Fruit fly (Drosophila melanogaster) whole organism, embryonic: ENCODE results near the gene CG13108.

ENCODE experiments used
- B-H1 ChIP-seq: fragments of 200-800 bp; sonication (Bioruptor generic); IDR thresholded peaks from 3 replicates; pipeline ENCODE4 v1.3.6; 2022; ENCODE audit warnings: missing biosample characterization, missing genetic modification characterization
- C15 ChIP-seq: fragments of 200-800 bp; sonication (Bioruptor generic); IDR thresholded peaks from 3 replicates; pipeline ENCODE4 v1.3.6; 2022; ENCODE audit warnings: missing biosample characterization, missing genetic modification characterization
- CG10267 ChIP-seq: fragments of 200-800 bp; sonication (Bioruptor generic); optimal IDR thresholded peaks from 2 replicates; lab custom pipeline; 2018; ENCODE audit warnings: missing biosample characterization, mild to moderate bottlenecking, missing genetic modification characterization, moderate library complexity
- CG10654 ChIP-seq: fragments of 200-800 bp; sonication (Bioruptor generic); optimal IDR thresholded peaks from 2 replicates; lab custom pipeline; 2016; ENCODE audit warnings: missing biosample characterization, missing genetic modification characterization
- CG11504 ChIP-seq: fragments of 200-800 bp; sonication (Bioruptor generic); optimal IDR thresholded peaks from 3 replicates; lab custom pipeline; 2019; ENCODE audit warnings: missing biosample characterization, mild to moderate bottlenecking, missing genetic modification characterization, moderate library complexity
- CG12219 ChIP-seq: fragments of 200-800 bp; sonication (Bioruptor generic); optimal IDR thresholded peaks from 3 replicates; lab custom pipeline; 2018; ENCODE audit warnings: missing biosample characterization, mild to moderate bottlenecking, missing genetic modification characterization
- CG12391 ChIP-seq: fragments of 200-800 bp; sonication (Bioruptor generic); optimal IDR thresholded peaks from 3 replicates; lab custom pipeline; 2018; ENCODE audit warnings: missing biosample characterization, mild to moderate bottlenecking, missing genetic modification characterization, moderate library complexity
- CG12942 ChIP-seq: fragments of 200-800 bp; sonication (Bioruptor generic); optimal IDR thresholded peaks from 3 replicates; lab custom pipeline; 2016; ENCODE audit warnings: missing biosample characterization, missing genetic modification characterization
- CG13287 ChIP-seq: fragments of 200-800 bp; sonication (Bioruptor generic); IDR thresholded peaks from 2 replicates; pipeline ENCODE4 v1.3.6; 2022; ENCODE audit warnings: missing biosample characterization, missing genetic modification characterization; ENCODE audit not compliant: partially characterized antibody
- CG14667 ChIP-seq: fragments of 200-800 bp; sonication (Bioruptor generic); IDR thresholded peaks from 2 replicates; pipeline ENCODE4 v1.3.6; 2022; ENCODE audit warnings: missing biosample characterization, missing genetic modification characterization
- CG14710 ChIP-seq: fragments of 200-800 bp; sonication (Bioruptor generic); optimal IDR thresholded peaks from 3 replicates; lab custom pipeline; 2019; ENCODE audit warnings: missing biosample characterization, mild to moderate bottlenecking, missing genetic modification characterization, moderate library complexity
- CG15011 ChIP-seq: fragments of 200-800 bp; sonication (Bioruptor generic); optimal IDR thresholded peaks from 3 replicates; lab custom pipeline; 2018; ENCODE audit warnings: missing biosample characterization, mild to moderate bottlenecking, missing genetic modification characterization
- CG16863 ChIP-seq: fragments of 200-800 bp; sonication (Bioruptor generic); optimal IDR thresholded peaks from 3 replicates; lab custom pipeline; 2016; ENCODE audit warnings: missing biosample characterization, missing genetic modification characterization
- CG17186 ChIP-seq: fragments of 200-800 bp; sonication (Bioruptor generic); optimal IDR thresholded peaks from 3 replicates; lab custom pipeline; 2017; ENCODE audit warnings: missing biosample characterization, missing genetic modification reagents, missing genetic modification characterization
- CG17612 ChIP-seq: fragments of 200-800 bp; sonication (Bioruptor generic); IDR thresholded peaks from 2 replicates; pipeline ENCODE4 v1.3.6; 2022; ENCODE audit warnings: missing biosample characterization, missing genetic modification characterization
- CG17802 ChIP-seq: fragments of 200-800 bp; sonication (Bioruptor generic); optimal IDR thresholded peaks from 2 replicates; lab custom pipeline; 2018; ENCODE audit warnings: missing biosample characterization, mild to moderate bottlenecking, missing genetic modification characterization, moderate library complexity
- CG18262 ChIP-seq: fragments of 200-800 bp; optimal IDR thresholded peaks from 3 replicates; lab custom pipeline; 2019; ENCODE audit warnings: missing biosample characterization, mild to moderate bottlenecking, missing genetic modification characterization, moderate library complexity
- CG2116 ChIP-seq: fragments of 200-800 bp; sonication (Bioruptor generic); optimal IDR thresholded peaks from 3 replicates; lab custom pipeline; 2018; ENCODE audit warnings: missing biosample characterization, mild to moderate bottlenecking, missing genetic modification characterization
- CG2889 ChIP-seq: fragments of 200-800 bp; sonication (Bioruptor generic); IDR thresholded peaks from 3 replicates; pipeline ENCODE4 v1.3.6; 2022; ENCODE audit warnings: missing biosample characterization, missing genetic modification characterization
- CG32772 ChIP-seq: fragments of 200-800 bp; sonication (Bioruptor generic); IDR thresholded peaks from 2 replicates; pipeline ENCODE4 v1.3.6; 2022; ENCODE audit warnings: missing biosample characterization, missing genetic modification characterization
- CG34224 ChIP-seq: fragments of 200-800 bp; sonication (Bioruptor generic); IDR thresholded peaks from 3 replicates; pipeline ENCODE4 v1.3.6; 2022; ENCODE audit warnings: missing biosample characterization, missing genetic modification characterization; ENCODE audit not compliant: partially characterized antibody
- CG4707 ChIP-seq: fragments of 200-800 bp; sonication (Bioruptor generic); optimal IDR thresholded peaks from 2 replicates; lab custom pipeline; 2018; ENCODE audit warnings: missing biosample characterization, mild to moderate bottlenecking, missing genetic modification characterization, moderate library complexity
- CG4820 ChIP-seq: fragments of 200-800 bp; sonication (Bioruptor generic); optimal IDR thresholded peaks from 3 replicates; lab custom pipeline; 2016; ENCODE audit warnings: missing biosample characterization, missing genetic modification characterization
- CG7271 ChIP-seq: fragments of 200-800 bp; sonication (Bioruptor generic); optimal IDR thresholded peaks from 2 replicates; lab custom pipeline; 2018; ENCODE audit warnings: missing biosample characterization, mild to moderate bottlenecking, missing genetic modification characterization, moderate library complexity
- CG7357 ChIP-seq: fragments of 200-800 bp; sonication (Bioruptor generic); IDR thresholded peaks from 3 replicates; pipeline ENCODE4 v1.3.6; 2022; ENCODE audit warnings: missing biosample characterization, missing genetic modification characterization
- CG8924 ChIP-seq: fragments of 200-800 bp; optimal IDR thresholded peaks from 3 replicates; lab custom pipeline; 2019; ENCODE audit warnings: missing biosample characterization, mild to moderate bottlenecking, missing genetic modification characterization, moderate library complexity
- CG9609 ChIP-seq: fragments of 200-800 bp; sonication (Bioruptor generic); optimal IDR thresholded peaks from 3 replicates; lab custom pipeline; 2016; ENCODE audit warnings: missing biosample characterization, missing genetic modification characterization
- CHES-1-like ChIP-seq: fragments of 200-800 bp; sonication (Bioruptor generic); optimal IDR thresholded peaks from 2 replicates; lab custom pipeline; 2016; ENCODE audit warnings: missing biosample characterization, missing genetic modification characterization
- CTCF ChIP-seq: fragments of 200-800 bp; sonication (Bioruptor generic); optimal IDR thresholded peaks from 2 replicates; lab custom pipeline; 2017; ENCODE audit warnings: missing biosample characterization, mild to moderate bottlenecking, missing genetic modification characterization, moderate library complexity
- D ChIP-seq, 2 experiments: fragments of 200-800 bp in 1 of 2; fragments of >200 bp in 1 of 2; sonication (Bioruptor generic) in 1 of 2; optimal IDR thresholded peaks; 2 replicates in 1 of 2; 3 replicates in 1 of 2; lab custom pipeline; 2017; ENCODE audit warnings: mild to moderate bottlenecking in 1 of 2, missing biosample characterization in 1 of 2, missing genetic modification characterization in 1 of 2, missing genetic modification reagents in 1 of 2
- Dad ChIP-seq: fragments of 200-800 bp; sonication (Bioruptor generic); optimal IDR thresholded peaks from 3 replicates; lab custom pipeline; 2016; ENCODE audit warnings: missing biosample characterization, missing genetic modification characterization
- HLHmδ ChIP-seq: fragments of 200-800 bp; sonication (Bioruptor generic); optimal IDR thresholded peaks from 2 replicates; lab custom pipeline; 2018; ENCODE audit warnings: missing biosample characterization, mild to moderate bottlenecking, missing genetic modification characterization, moderate library complexity
- Hr78 ChIP-seq, 2 experiments: fragments of 200-800 bp in 1 of 2; fragments of >200 bp in 1 of 2; sonication (Bioruptor generic) in 1 of 2; optimal IDR thresholded peaks; 2 replicates each; lab custom pipeline; 2017 to 2019; ENCODE audit warnings: missing biosample characterization in 2 of 2, missing genetic modification characterization in 2 of 2, mild to moderate bottlenecking in 1 of 2, moderate library complexity in 1 of 2
- Hsf ChIP-seq: fragments of 200-800 bp; sonication (Bioruptor generic); optimal IDR thresholded peaks from 3 replicates; lab custom pipeline; 2016; ENCODE audit warnings: missing biosample characterization, missing genetic modification characterization
- Mes4 ChIP-seq: fragments of 200-800 bp; sonication (Bioruptor generic); optimal IDR thresholded peaks from 2 replicates; lab custom pipeline; 2016; ENCODE audit warnings: missing biosample characterization, missing genetic modification characterization
- Oli ChIP-seq: fragments of 200-800 bp; sonication (Bioruptor generic); optimal IDR thresholded peaks from 2 replicates; lab custom pipeline; 2018; ENCODE audit warnings: missing biosample characterization, mild to moderate bottlenecking, missing genetic modification characterization, moderate library complexity
- Sry-β ChIP-seq: fragments of 200-800 bp; sonication (Bioruptor generic); optimal IDR thresholded peaks from 2 replicates; lab custom pipeline; 2018; ENCODE audit warnings: missing biosample characterization, mild to moderate bottlenecking, missing genetic modification characterization, moderate library complexity
- Sry-δ ChIP-seq: fragments of 200-800 bp; sonication (Bioruptor generic); optimal IDR thresholded peaks from 2 replicates; lab custom pipeline; 2016; ENCODE audit warnings: missing biosample characterization, missing genetic modification characterization
- ab ChIP-seq: fragments of 200-800 bp; sonication (Bioruptor generic); optimal IDR thresholded peaks from 2 replicates; lab custom pipeline; 2016; ENCODE audit warnings: missing biosample characterization, missing genetic modification characterization
- ara ChIP-seq: fragments of 200-800 bp; sonication (Bioruptor generic); IDR thresholded peaks from 2 replicates; pipeline ENCODE4 v1.3.6; 2022; ENCODE audit warnings: missing biosample characterization, missing genetic modification characterization
- caup ChIP-seq: fragments of 200-800 bp; sonication (Bioruptor generic); optimal IDR thresholded peaks from 3 replicates; lab custom pipeline; 2017; ENCODE audit warnings: missing biosample characterization, mild to moderate bottlenecking, missing genetic modification characterization, moderate library complexity; ENCODE audit not compliant: severe bottlenecking
- chif ChIP-seq, 2 experiments: fragments of 200-800 bp; sonication (Bioruptor generic); optimal IDR thresholded peaks; 3 replicates each; lab custom pipeline; 2016; ENCODE audit warnings: missing biosample characterization in 2 of 2, missing genetic modification characterization in 2 of 2
- cwo ChIP-seq: fragments of 200-800 bp; sonication (Bioruptor generic); optimal IDR thresholded peaks from 3 replicates; lab custom pipeline; 2017; ENCODE audit warnings: missing biosample characterization, missing genetic modification characterization, mild to moderate bottlenecking, moderate library complexity, missing genetic modification reagents
- fru ChIP-seq: fragments of >200 bp; optimal IDR thresholded peaks from 2 replicates; lab custom pipeline; 2017
- ftz-f1 ChIP-seq: fragments of 200-800 bp; sonication (Bioruptor generic); optimal IDR thresholded peaks from 2 replicates; lab custom pipeline; 2016; ENCODE audit warnings: missing biosample characterization, missing genetic modification characterization
- grau ChIP-seq: fragments of 200-800 bp; optimal IDR thresholded peaks from 3 replicates; lab custom pipeline; 2019; ENCODE audit warnings: missing biosample characterization, mild to moderate bottlenecking, missing genetic modification characterization, moderate library complexity
- nerfin-1 ChIP-seq: fragments of 200-800 bp; sonication (Bioruptor generic); optimal IDR thresholded peaks from 3 replicates; lab custom pipeline; 2019; ENCODE audit warnings: missing biosample characterization, mild to moderate bottlenecking, missing genetic modification characterization, moderate library complexity
- otp ChIP-seq: fragments of 200-800 bp; sonication (Bioruptor generic); IDR thresholded peaks from 3 replicates; pipeline ENCODE4, ENCODE4 v1.3.6; 2022; ENCODE audit warnings: missing biosample characterization, missing genetic modification characterization
- pnt ChIP-seq: fragments of 200-800 bp; sonication (Bioruptor generic); optimal IDR thresholded peaks from 3 replicates; lab custom pipeline; 2016; ENCODE audit warnings: missing biosample characterization, missing genetic modification characterization
- pros ChIP-seq: fragments of 200-800 bp; sonication (Bioruptor generic); optimal IDR thresholded peaks from 3 replicates; lab custom pipeline; 2019; ENCODE audit warnings: missing biosample characterization, mild to moderate bottlenecking, missing genetic modification characterization, moderate library complexity
- vnd ChIP-seq: fragments of 200-800 bp; sonication (Bioruptor generic); IDR thresholded peaks from 3 replicates; pipeline ENCODE4 v1.3.6; 2022; ENCODE audit warnings: missing biosample characterization, missing genetic modification characterization; ENCODE audit not compliant: partially characterized antibody

Gene CG13108

dm6 chr2L:9207133-9207532 lies 43.1 kb downstream of the CG13108 start (continued):
- TF ChIP-seq CG17802 (tag; lab: Kevin White, UChicago) (peak; percentile 8), CG15011 (GFP tag; lab: Kevin White, UChicago) (no peak), Dad (no peak), CG16863 (no peak), Oli (tag; lab: Kevin White, UChicago) (peak; percentile 60), D (optimal IDR thresholded peaks at IDR 0.05; lab: Kevin White, UChicago) (no peak), D (GFP tag; optimal IDR thresholded peaks at IDR 0.05; lab: Kevin White, UChicago) (peak; percentile 45), CG2116 (GFP tag; lab: Kevin White, UChicago) (no peak), ab (GFP tag; lab: Kevin White, UChicago) (no peak), CG32772 (GFP tag; lab: Robert Waterston, UW) (no peak), B-H1 (no peak), CG8924 (tag; lab: Kevin White, UChicago) (peak; percentile 24), fru (no peak), CG2889 (GFP tag; lab: Robert Waterston, UW) (no peak), CG14667 (GFP tag; lab: Robert Waterston, UW) (peak; percentile 15; the same call in 1 of the 2 replicates), caup (GFP tag; lab: Kevin White, UChicago) (no peak), CG17186 (GFP tag; lab: Kevin White, UChicago) (no peak), CG11504 (peak; percentile 78), pnt (GFP tag; lab: Kevin White, UChicago) (no peak), Hr78 (GFP tag; optimal IDR thresholded peaks at IDR 0.05; lab: Kevin White, UChicago) (no peak), CTCF (no peak), CG7271 (tag; lab: Kevin White, UChicago) (no peak), CG10654 (GFP tag; lab: Kevin White, UChicago) (no peak), ftz-f1 (GFP tag; lab: Kevin White, UChicago) (no peak), C15 (GFP tag; lab: Robert Waterston, UW) (no peak), CG12219 (GFP tag; lab: Kevin White, UChicago) (peak; percentile 22), Hsf (GFP tag; lab: Kevin White, UChicago) (no peak), CG18262 (tag; lab: Kevin White, UChicago) (peak; percentile 69), CG34224 (GFP tag; lab: Robert Waterston, UW) (no peak), cwo (GFP tag; lab: Kevin White, UChicago) (no peak), nerfin-1 (tag; lab: Kevin White, UChicago) (peak; percentile 34), ara (GFP tag; lab: Robert Waterston, UW) (peak; percentile 62; the same call in 1 of the 2 replicates), Sry-β (GFP tag; lab: Kevin White, UChicago) (no peak), CG12391 (tag; lab: Kevin White, UChicago) (peak; percentile 57), Mes4 (GFP tag; lab: Kevin White, UChicago) (no peak), pros (GFP tag; lab: Kevin White, UChicago) (no peak), grau (tag; lab: Kevin White, UChicago) (peak; percentile 40), CG17612 (no peak), HLHmδ (GFP tag; lab: Kevin White, UChicago) (no peak), CHES-1-like (GFP tag; lab: Kevin White, UChicago) (no peak), CG9609 (GFP tag; lab: Kevin White, UChicago) (no peak), otp (GFP tag; lab: Robert Waterston, UW) (no peak), CG7357 (GFP tag; lab: Robert Waterston, UW) (no peak), vnd (GFP tag; lab: Robert Waterston, UW) (no peak), CG4820 (GFP tag; lab: Kevin White, UChicago) (no peak), chif (GFP tag; optimal IDR thresholded peaks at IDR 0.05; lab: Kevin White, UChicago) (peak in 1 of 2 experiments; percentile 10), CG10267 (tag; lab: Kevin White, UChicago) (peak; percentile 32), CG12942 (GFP tag; lab: Kevin White, UChicago) (no peak), CG13287 (GFP tag; lab: Robert Waterston, UW) (no peak), CG4707 (GFP tag; lab: Kevin White, UChicago) (peak; percentile 55), Sry-δ (GFP tag; lab: Kevin White, UChicago) (no peak), CG14710 (tag; lab: Kevin White, UChicago) (peak; percentile 33)
